Comparison of ENCODE assay signal across 5 worm cellular contexts in the genomic region with DNA sequence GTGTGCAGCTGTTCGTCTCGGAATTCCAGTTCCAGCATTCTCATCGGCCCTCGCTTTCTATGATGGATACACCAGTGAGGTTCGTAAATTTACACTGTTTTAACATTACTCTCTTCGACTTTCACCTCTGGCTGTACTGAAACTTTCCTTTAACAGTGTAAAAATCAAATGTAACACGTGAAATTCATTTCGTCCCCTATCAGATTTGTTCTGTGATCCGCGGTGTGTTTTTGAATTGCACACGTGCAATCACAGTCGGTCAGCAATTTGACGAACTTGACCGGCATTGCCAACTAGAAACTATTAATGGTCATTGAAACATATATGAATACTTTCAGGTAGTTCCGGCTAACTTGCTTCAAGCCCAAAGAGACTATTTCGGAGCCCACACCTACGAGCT.
TF ChIP-seq lines count a peak whose summit lies in the region.

No protein-coding gene starts in this region.

TF ChIP-seq in whole organism, L1 larva, 84 proteins besides CTCF, POLR2A, EP300 and RAD21 (continues in another document):
- peak; percentile 65 for TF ChIP-seq blmp-1 (tag; optimal IDR thresholded peaks at IDR 0.05; lab: Kevin White, UChicago)
- TF ChIP-seq lin-15B (tag; optimal IDR thresholded peaks at IDR 0.05; lab: Kevin White, UChicago), result no peak
- TF ChIP-seq elt-3 (tag; optimal IDR thresholded peaks at IDR 0.05; lab: Kevin White, UChicago), result peak in 2 of 6 experiments; percentile 5 to 12
- no peak for TF ChIP-seq ztf-11 (tag; optimal IDR thresholded peaks at IDR 0.05; lab: Kevin White, UChicago)
- no peak for TF ChIP-seq mep-1 (tag; optimal IDR thresholded peaks at IDR 0.05; lab: Kevin White, UChicago)
- TF ChIP-seq lin-35 (GFP tag; optimal IDR thresholded peaks at IDR 0.05; lab: Kevin White, UChicago), result peak in 1 of 2 experiments; percentile 16
- TF ChIP-seq efl-3 (GFP tag; optimal IDR thresholded peaks at IDR 0.05; lab: Kevin White, UChicago), result no peak
- no peak for TF ChIP-seq nhr-47 (tag; optimal IDR thresholded peaks at IDR 0.05; lab: Kevin White, UChicago)
- TF ChIP-seq unc-98 (GFP tag; IDR thresholded peaks at IDR 0.05; lab: Robert Waterston, UW), result no peak
- TF ChIP-seq lin-14 (GFP tag; optimal IDR thresholded peaks at IDR 0.05; lab: Kevin White, UChicago), result peak; percentile 29
- peak; percentile 89 for TF ChIP-seq nhr-85 (tag; lab: Kevin White, UChicago)
- TF ChIP-seq mdl-1 (tag; optimal IDR thresholded peaks at IDR 0.05; lab: Kevin White, UChicago), result peak in 1 of 2 experiments; percentile 57
- TF ChIP-seq nhr-71 (tag; optimal IDR thresholded peaks at IDR 0.05; lab: Kevin White, UChicago), result peak; percentile 16
- no peak for TF ChIP-seq nhr-11 (tag; optimal IDR thresholded peaks at IDR 0.05; lab: Kevin White, UChicago)
- no peak for TF ChIP-seq ces-1 (GFP tag; optimal IDR thresholded peaks at IDR 0.05; lab: Kevin White, UChicago)
- peak; percentile 35 for TF ChIP-seq tbx-2 (tag; optimal IDR thresholded peaks at IDR 0.05; lab: Kevin White, UChicago)
- TF ChIP-seq nhr-20 (tag; optimal IDR thresholded peaks at IDR 0.05; lab: Kevin White, UChicago), result peak; percentile 61
- TF ChIP-seq sup-37 (GFP tag; optimal IDR thresholded peaks at IDR 0.05; lab: Kevin White, UChicago), result no peak

TF ChIP-seq in whole organism, L2 larva, 48 proteins besides CTCF, POLR2A, EP300 and RAD21 (continues in another document):
- TF ChIP-seq ceh-16 (tag; optimal IDR thresholded peaks at IDR 0.05; lab: Kevin White, UChicago) (no peak), gmeb-1 (tag; optimal IDR thresholded peaks at IDR 0.05; lab: Kevin White, UChicago) (no peak), nhr-129 (tag; optimal IDR thresholded peaks at IDR 0.05; lab: Kevin White, UChicago) (no peak), F13H6.1 (tag; optimal IDR thresholded peaks at IDR 0.05; lab: Kevin White, UChicago) (no peak), nhr-25 (tag; optimal IDR thresholded peaks at IDR 0.05; lab: Kevin White, UChicago) (peak; percentile 48), nhr-23 (tag; optimal IDR thresholded peaks at IDR 0.05; lab: Kevin White, UChicago) (no peak), nhr-77 (tag; optimal IDR thresholded peaks at IDR 0.05; lab: Kevin White, UChicago) (no peak), nhr-11 (tag; optimal IDR thresholded peaks at IDR 0.05; lab: Kevin White, UChicago) (no peak), ztf-11 (tag; optimal IDR thresholded peaks at IDR 0.05; lab: Kevin White, UChicago) (no peak), lin-39 (tag; optimal IDR thresholded peaks at IDR 0.05; lab: Kevin White, UChicago) (no peak), ztf-1 (GFP tag; conservative IDR thresholded peaks at IDR 0.05; lab: Robert Waterston, UW) (no peak), unc-55 (GFP tag; optimal IDR thresholded peaks at IDR 0.05; lab: Kevin White, UChicago) (no peak), aly-2 (tag; optimal IDR thresholded peaks at IDR 0.05; lab: Kevin White, UChicago) (no peak), snpc-4 (tag; optimal IDR thresholded peaks at IDR 0.05; lab: Kevin White, UChicago) (no peak), nhr-6 (tag; optimal IDR thresholded peaks at IDR 0.05; lab: Kevin White, UChicago) (no peak), lsy-2 (tag; optimal IDR thresholded peaks at IDR 0.05; lab: Kevin White, UChicago) (no peak), ztf-4 (tag; optimal IDR thresholded peaks at IDR 0.05; lab: Kevin White, UChicago) (no peak), sma-9 (GFP tag; optimal IDR thresholded peaks at IDR 0.05; lab: Kevin White, UChicago) (peak; percentile 74), sma-9 (tag; optimal IDR thresholded peaks at IDR 0.05; lab: Kevin White, UChicago) (no peak)

TF ChIP-seq in whole organism, L3 larva, 47 proteins besides CTCF, POLR2A, EP300 and RAD21:
- no peak for TF ChIP-seq elt-2 (tag; optimal IDR thresholded peaks at IDR 0.05; lab: Kevin White, UChicago)
- no peak for TF ChIP-seq fkh-10 (GFP tag; optimal IDR thresholded peaks at IDR 0.05; lab: Kevin White, UChicago)
- no peak for TF ChIP-seq eor-1 (tag; optimal IDR thresholded peaks at IDR 0.05; lab: Kevin White, UChicago)
- TF ChIP-seq nhr-76 (tag; optimal IDR thresholded peaks at IDR 0.05; lab: Kevin White, UChicago), result no peak
- TF ChIP-seq pha-4 (tag; optimal IDR thresholded peaks at IDR 0.05; lab: Kevin White, UChicago), result no peak
- no peak for TF ChIP-seq mml-1 (tag; optimal IDR thresholded peaks at IDR 0.05; lab: Kevin White, UChicago)
- no peak for TF ChIP-seq nhr-28 (tag; optimal IDR thresholded peaks at IDR 0.05; lab: Kevin White, UChicago)
- no peak for TF ChIP-seq nhr-11 (tag; optimal IDR thresholded peaks at IDR 0.05; lab: Kevin White, UChicago)
- peak; percentile 12 for TF ChIP-seq nhr-23 (tag; optimal IDR thresholded peaks at IDR 0.05; lab: Kevin White, UChicago)
- TF ChIP-seq unc-39 (tag; optimal IDR thresholded peaks at IDR 0.05; lab: Kevin White, UChicago), result no peak
- no peak for TF ChIP-seq nhr-43 (tag; optimal IDR thresholded peaks at IDR 0.05; lab: Kevin White, UChicago; ENCODE audit: poor library complexity, severe bottlenecking)
- TF ChIP-seq nhr-25 (tag; optimal IDR thresholded peaks at IDR 0.05; lab: Kevin White, UChicago), result peak; percentile 46
- TF ChIP-seq nhr-67 (tag; optimal IDR thresholded peaks at IDR 0.05; lab: Kevin White, UChicago), result no peak
- TF ChIP-seq fkh-2 (tag; optimal IDR thresholded peaks at IDR 0.05; lab: Kevin White, UChicago), result no peak
- TF ChIP-seq lin-15B (tag; optimal IDR thresholded peaks at IDR 0.05; lab: Kevin White, UChicago), result no peak
- no peak for TF ChIP-seq nfya-1 (tag; optimal IDR thresholded peaks at IDR 0.05; lab: Kevin White, UChicago; ENCODE audit: insufficient read depth)
- no peak for TF ChIP-seq ama-1 (optimal IDR thresholded peaks at IDR 0.05; lab: Kevin White, UChicago)
- no peak for TF ChIP-seq lsy-12 (tag; optimal IDR thresholded peaks at IDR 0.05; lab: Kevin White, UChicago)

TF ChIP-seq in whole organism, L4 larva, 104 proteins besides CTCF, POLR2A, EP300 and RAD21 (continues in another document):
- TF ChIP-seq hlh-30 (tag; optimal IDR thresholded peaks at IDR 0.05; lab: Kevin White, UChicago; ENCODE audit: insufficient read depth) (peak; percentile 17), daf-16 (GFP tag; optimal IDR thresholded peaks at IDR 0.05; lab: Kevin White, UChicago) (no peak), daf-16 (tag; optimal IDR thresholded peaks at IDR 0.05; lab: Kevin White, UChicago) (no peak), lin-13 (GFP tag; optimal IDR thresholded peaks at IDR 0.05; lab: Kevin White, UChicago) (no peak), nhr-28 (tag; optimal IDR thresholded peaks at IDR 0.05; lab: Kevin White, UChicago) (peak; percentile 7), set-16 (GFP tag; IDR thresholded peaks at IDR 0.05; lab: Robert Waterston, UW) (no peak), F44E2.7 (GFP tag; IDR thresholded peaks at IDR 0.05; lab: Robert Waterston, UW) (no peak), ceh-44 (GFP tag; IDR thresholded peaks at IDR 0.05; lab: Robert Waterston, UW) (no peak), rbr-2 (tag; optimal IDR thresholded peaks at IDR 0.05; lab: Kevin White, UChicago) (no peak), ceh-28 (tag; optimal IDR thresholded peaks at IDR 0.05; lab: Kevin White, UChicago) (no peak), hmg-1.1 (GFP tag; IDR thresholded peaks at IDR 0.05; lab: Robert Waterston, UW) (no peak), hif-1 (tag; optimal IDR thresholded peaks at IDR 0.05; lab: Kevin White, UChicago) (no peak), skn-1 (tag; optimal IDR thresholded peaks at IDR 0.05; lab: Kevin White, UChicago) (no peak), daf-8 (GFP tag; IDR thresholded peaks at IDR 0.05; lab: Robert Waterston, UW) (no peak), tag-97 (GFP tag; IDR thresholded peaks at IDR 0.05; lab: Robert Waterston, UW) (no peak), unc-62 (GFP tag; optimal IDR thresholded peaks at IDR 0.05 in 1 of 2; lab: Kevin White, UChicago) (peak in 1 of 2 experiments; percentile 66), unc-62 (tag; optimal IDR thresholded peaks at IDR 0.05; lab: Kevin White, UChicago) (no peak), nhr-48 (tag; optimal IDR thresholded peaks at IDR 0.05; lab: Kevin White, UChicago) (no peak), hlh-11 (tag; optimal IDR thresholded peaks at IDR 0.05; lab: Kevin White, UChicago) (no peak), mdt-29 (GFP tag; IDR thresholded peaks at IDR 0.05; lab: Robert Waterston, UW) (no peak), madf-9 (GFP tag; conservative IDR thresholded peaks at IDR 0.05; lab: Robert Waterston, UW) (no peak)

TF ChIP-seq in whole organism, young adult, 124 proteins besides CTCF, POLR2A, EP300 and RAD21:
- peak; percentile 10; the same call in 1 of the 2 replicates for TF ChIP-seq madf-6 (GFP tag; IDR thresholded peaks at IDR 0.05; lab: Robert Waterston, UW)
- no peak for TF ChIP-seq atf-7 (tag; optimal IDR thresholded peaks at IDR 0.05; lab: Kevin White, UChicago)
- peak; percentile 27 for TF ChIP-seq F57A8.1 (GFP tag; optimal IDR thresholded peaks at IDR 0.05; lab: Kevin White, UChicago)
